Worm (Caenorhabditis elegans) whole organism, young adult: ENCODE results near the gene mtx-2.

Source experiments
- B0019.2 ChIP-seq: fragments of 200-800 bp; sonication (Bioruptor generic); conservative IDR thresholded peaks from 2 replicates; pipeline ENCODE4 v1.3.6; 2022; ENCODE audit warnings: missing genetic modification reagents, missing genetic modification characterization, missing compliant biosample characterization
- D2030.7 ChIP-seq: fragments of 200-800 bp; sonication (Bioruptor generic); IDR thresholded peaks from 2 replicates; pipeline ENCODE4 v1.3.6; 2022; ENCODE audit warnings: missing genetic modification reagents, missing genetic modification characterization, missing compliant biosample characterization
- F33H1.4 ChIP-seq: fragments of 200-800 bp; sonication (Bioruptor generic); IDR thresholded peaks from 2 replicates; pipeline ENCODE4 v1.3.6; 2022; ENCODE audit warnings: missing genetic modification reagents, missing genetic modification characterization, missing compliant biosample characterization
- F37B4.10 ChIP-seq: fragments of 200-800 bp; sonication (Bioruptor generic); IDR thresholded peaks from 2 replicates; pipeline ENCODE4 v1.3.6; 2022; ENCODE audit warnings: missing genetic modification characterization, missing compliant biosample characterization
- T26A5.8 ChIP-seq: sonication (generic microtip); optimal IDR thresholded peaks from 2 replicates; lab custom pipeline; 2016; ENCODE audit warnings: missing genetic modification characterization, missing compliant biosample characterization
- Y53G8AR.9 ChIP-seq: fragments of 200-800 bp; sonication (Bioruptor generic); conservative IDR thresholded peaks from 2 replicates; pipeline ENCODE4 v1.3.6; 2022; ENCODE audit warnings: missing genetic modification reagents, missing genetic modification characterization, missing compliant biosample characterization
- ZK185.1 ChIP-seq: sonication (generic microtip); optimal IDR thresholded peaks from 2 replicates; lab custom pipeline; 2016; ENCODE audit warnings: mild to moderate bottlenecking, missing genetic modification characterization, missing compliant biosample characterization; ENCODE audit not compliant: poor library complexity, severe bottlenecking
- attf-5 ChIP-seq: fragments of 200-800 bp; sonication (Bioruptor generic); optimal IDR thresholded peaks from 2 replicates; lab custom pipeline; 2018; ENCODE audit warnings: mild to moderate bottlenecking, missing genetic modification characterization, missing compliant biosample characterization
- bed-1 ChIP-seq: fragments of 200-800 bp; sonication (Bioruptor generic); IDR thresholded peaks from 2 replicates; pipeline ENCODE4 v1.3.6; 2022; ENCODE audit warnings: missing genetic modification reagents, missing genetic modification characterization, missing compliant biosample characterization
- cebp-1 ChIP-seq, 2 experiments: fragments of 200-800 bp in 1 of 2; sonication (Bioruptor generic) in 1 of 2; sonication (generic microtip) in 1 of 2; IDR thresholded peaks in 1 of 2; optimal IDR thresholded peaks in 1 of 2; 2 replicates each; pipeline versions ENCODE4 v1.3.6 to Lab custom; 2017 to 2022; ENCODE audit warnings: missing compliant biosample characterization in 2 of 2, missing genetic modification characterization in 2 of 2, mild to moderate bottlenecking in 1 of 2, missing genetic modification reagents in 1 of 2, moderate library complexity in 1 of 2
- chd-7 ChIP-seq: sonication (generic microtip); optimal IDR thresholded peaks from 2 replicates; lab custom pipeline; 2016; ENCODE audit warnings: mild to moderate bottlenecking, missing genetic modification characterization, moderate library complexity, missing compliant biosample characterization
- egl-18 ChIP-seq: fragments of 200-800 bp; sonication (Bioruptor generic); IDR thresholded peaks from 2 replicates; pipeline ENCODE4 v1.3.6; 2022; ENCODE audit warnings: missing genetic modification reagents, missing genetic modification characterization, missing compliant biosample characterization
- ekl-4 ChIP-seq: fragments of 200-800 bp; sonication (Bioruptor generic); IDR thresholded peaks from 2 replicates; pipeline ENCODE4 v1.3.6; 2022; ENCODE audit warnings: missing genetic modification reagents, missing genetic modification characterization, missing compliant biosample characterization
- him-1 ChIP-seq: sonication (generic microtip); optimal IDR thresholded peaks from 2 replicates; lab custom pipeline; 2016; ENCODE audit warnings: missing genotype, missing genetic modification reagents, missing genetic modification characterization, missing compliant biosample characterization
- hmg-20 ChIP-seq: fragments of 200-800 bp; sonication (Bioruptor generic); IDR thresholded peaks from 2 replicates; pipeline ENCODE4 v1.3.6; 2022; ENCODE audit warnings: missing genetic modification reagents, missing genetic modification characterization, missing compliant biosample characterization
- hsf-1 ChIP-seq: fragments of 200-800 bp; sonication (Bioruptor generic); IDR thresholded peaks from 2 replicates; pipeline ENCODE4 v1.3.6; 2022; ENCODE audit warnings: missing genetic modification reagents, missing genetic modification characterization, missing compliant biosample characterization
- let-607 ChIP-seq, 2 experiments: fragments of 200-800 bp in 1 of 2; sonication (Bioruptor generic) in 1 of 2; sonication (generic microtip) in 1 of 2; optimal IDR thresholded peaks; 2 replicates each; lab custom pipeline; 2016 to 2018; ENCODE audit warnings: mild to moderate bottlenecking in 2 of 2, missing compliant biosample characterization in 2 of 2, missing genetic modification characterization in 2 of 2, moderate library complexity in 2 of 2, missing genotype in 1 of 2
- lin-26 ChIP-seq: fragments of 200-800 bp; sonication (Bioruptor generic); IDR thresholded peaks from 2 replicates; pipeline ENCODE4 v1.3.6; 2022; ENCODE audit warnings: missing genetic modification reagents, missing genetic modification characterization, missing compliant biosample characterization
- lin-54 ChIP-seq: fragments of 200-800 bp; sonication (Bioruptor generic); optimal IDR thresholded peaks from 2 replicates; lab custom pipeline; 2018; ENCODE audit warnings: mild to moderate bottlenecking, missing genetic modification characterization, missing compliant biosample characterization
- madf-6 ChIP-seq: fragments of 200-800 bp; sonication (Bioruptor generic); IDR thresholded peaks from 2 replicates; pipeline ENCODE4 v1.3.6; 2022; ENCODE audit warnings: missing genetic modification reagents, missing genetic modification characterization, missing compliant biosample characterization
- mel-28 ChIP-seq: sonication (generic microtip); optimal IDR thresholded peaks from 2 replicates; lab custom pipeline; 2016; ENCODE audit warnings: borderline replicate concordance, mild to moderate bottlenecking, missing genetic modification characterization, missing compliant biosample characterization
- nfyb-1 ChIP-seq: fragments of 200-800 bp; sonication (Bioruptor generic); IDR thresholded peaks from 2 replicates; pipeline ENCODE4 v1.3.6; 2022; ENCODE audit warnings: missing genetic modification reagents, missing genetic modification characterization, missing compliant biosample characterization
- nhr-120 ChIP-seq: fragments of 200-800 bp; sonication (Bioruptor generic); IDR thresholded peaks from 2 replicates; pipeline ENCODE4 v1.3.6; 2022; ENCODE audit warnings: missing genetic modification characterization, missing compliant biosample characterization
- nhr-80 ChIP-seq: sonication (generic microtip); optimal IDR thresholded peaks from 2 replicates; lab custom pipeline; 2016; ENCODE audit warnings: missing genetic modification characterization, missing compliant biosample characterization
- pbrm-1 ChIP-seq: fragments of 200-800 bp; sonication (Bioruptor generic); IDR thresholded peaks from 2 replicates; pipeline ENCODE4 v1.3.6; 2022; ENCODE audit warnings: missing genetic modification reagents, missing genetic modification characterization, missing compliant biosample characterization
- repo-1 ChIP-seq: sonication (generic microtip); optimal IDR thresholded peaks from 2 replicates; lab custom pipeline; 2017; ENCODE audit warnings: mild to moderate bottlenecking, missing genetic modification characterization, missing compliant biosample characterization
- rpc-1 ChIP-seq, 2 experiments: fragments of 150-350 bp in 1 of 2; sonication (generic microtip) in 1 of 2; optimal IDR thresholded peaks; 2 replicates each; lab custom pipeline; 2014 to 2018; ENCODE audit warnings: missing biosample characterization in 1 of 2, missing genetic modification characterization in 1 of 2, missing genetic modification reagents in 1 of 2, missing genotype in 1 of 2
- sdz-38 ChIP-seq: sonication (generic microtip); optimal IDR thresholded peaks from 2 replicates; lab custom pipeline; 2016; ENCODE audit warnings: missing genotype, missing genetic modification characterization, missing compliant biosample characterization
- snpc-1.1 ChIP-seq: sonication (generic microtip); optimal IDR thresholded peaks from 2 replicates; lab custom pipeline; 2017; ENCODE audit warnings: missing genetic modification characterization, mild to moderate bottlenecking, missing compliant biosample characterization, antibody characterized with exemption, moderate library complexity, missing genotype, missing genetic modification reagents; ENCODE audit not compliant: insufficient read depth
- snpc-4 ChIP-seq, 5 experiments: fragments of 150-350 bp in 1 of 5; sonication (generic microtip) in 4 of 5; optimal IDR thresholded peaks; 2 replicates each; lab custom pipeline; 2014 to 2018; ENCODE audit warnings: missing genetic modification characterization in 5 of 5, missing biosample characterization in 3 of 5, antibody characterized with exemption in 2 of 5, mild to moderate bottlenecking in 2 of 5, missing compliant biosample characterization in 2 of 5, missing genotype in 2 of 5, moderate library complexity in 2 of 5, missing genetic modification reagents in 1 of 5
- tlf-1 ChIP-seq: fragments of 200-800 bp; sonication (Bioruptor generic); optimal IDR thresholded peaks from 2 replicates; lab custom pipeline; 2018; ENCODE audit warnings: mild to moderate bottlenecking, missing genetic modification characterization, missing compliant biosample characterization
- unc-62 ChIP-seq: fragments of 150-350 bp; optimal IDR thresholded peaks from 2 replicates; lab custom pipeline; 2014; ENCODE audit warnings: missing biosample characterization, missing genetic modification reagents, missing genetic modification characterization
- zfh-2 ChIP-seq: fragments of 200-800 bp; sonication (Bioruptor generic); conservative IDR thresholded peaks from 2 replicates; pipeline ENCODE4 v1.3.6; 2022; ENCODE audit warnings: missing genetic modification reagents, missing genetic modification characterization, missing compliant biosample characterization
- zim-3 ChIP-seq: sonication (generic microtip); optimal IDR thresholded peaks from 2 replicates; lab custom pipeline; 2017; ENCODE audit warnings: mild to moderate bottlenecking, missing genetic modification characterization, moderate library complexity, missing compliant biosample characterization
- ztf-28 ChIP-seq: fragments of 200-800 bp; sonication (Bioruptor generic); IDR thresholded peaks from 2 replicates; pipeline ENCODE4 v1.3.6; 2022; ENCODE audit warnings: missing genetic modification reagents, missing genetic modification characterization, missing compliant biosample characterization

Gene mtx-2

DNA sequence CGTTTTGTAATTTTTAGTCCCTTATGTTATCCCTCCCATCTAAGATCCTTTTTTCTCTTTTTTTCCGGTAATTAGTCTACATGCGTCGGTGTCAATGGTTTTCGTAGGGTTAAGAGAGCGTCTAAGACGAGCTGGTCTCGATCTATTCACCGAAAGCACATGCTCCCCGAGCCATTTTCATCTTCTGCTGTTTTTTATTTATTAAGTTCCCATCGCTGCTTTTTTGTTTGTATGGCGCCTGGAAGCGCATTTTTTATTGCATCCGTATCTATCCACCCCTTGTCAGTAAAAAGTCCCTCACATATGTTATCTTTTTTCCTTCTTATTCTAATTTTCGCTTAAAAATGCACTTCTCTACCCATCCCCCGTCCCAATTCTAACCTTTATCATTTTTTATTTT lies 26.6 kb downstream of the mtx-2 start (continued):
- no peak for TF ChIP-seq F33H1.4 (GFP tag; lab: Robert Waterston, UW)

- TF ChIP-seq rpc-1 (optimal IDR thresholded peaks at IDR 0.05; lab: Kevin White, UChicago), result no peak
- no peak for TF ChIP-seq rpc-1 (tag; optimal IDR thresholded peaks at IDR 0.05; lab: Kevin White, UChicago)
- no peak for TF ChIP-seq snpc-4 (GFP tag; optimal IDR thresholded peaks at IDR 0.05; lab: Kevin White, UChicago)
- TF ChIP-seq snpc-4 (tag; optimal IDR thresholded peaks at IDR 0.05; lab: Kevin White, UChicago), result no peak
- no peak for TF ChIP-seq nhr-120 (GFP tag; lab: Robert Waterston, UW)
- TF ChIP-seq mel-28, result no peak
- no peak for TF ChIP-seq bed-1 (GFP tag; lab: Robert Waterston, UW)
- TF ChIP-seq zim-3, result no peak
- peak; percentile 16; the same call in 1 of the 2 replicates for TF ChIP-seq madf-6 (GFP tag; lab: Robert Waterston, UW)
- no peak for TF ChIP-seq hmg-20
Measured at ce11 chrIII:7736003-7736402, 27.4 kb downstream of the mtx-2 start.

DNA sequence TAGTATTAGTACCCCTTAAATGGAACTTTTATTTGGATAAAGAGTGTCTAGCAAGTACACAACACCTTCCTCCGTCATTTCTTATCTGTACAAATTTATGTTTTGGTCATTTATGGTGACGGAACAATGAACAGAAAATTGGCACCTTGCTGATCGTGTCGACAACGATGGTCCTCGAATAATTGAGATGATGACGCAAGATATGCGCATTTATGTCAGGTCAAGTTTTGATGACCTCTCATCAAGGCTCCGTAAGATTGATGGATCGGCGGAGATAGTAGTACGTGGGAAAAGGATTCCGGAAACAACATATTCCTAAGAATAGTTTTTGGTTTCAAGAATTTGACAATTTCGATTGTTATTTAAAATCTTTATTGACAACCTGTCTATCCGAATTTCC lies 29.3 kb downstream of the mtx-2 start:
- TF ChIP-seq chd-7 (no peak), D2030.7 (GFP tag; lab: Robert Waterston, UW) (no peak), unc-62 (GFP tag; lab: Kevin White, UChicago) (peak; percentile 40), hsf-1 (GFP tag; lab: Robert Waterston, UW) (no peak)

DNA sequence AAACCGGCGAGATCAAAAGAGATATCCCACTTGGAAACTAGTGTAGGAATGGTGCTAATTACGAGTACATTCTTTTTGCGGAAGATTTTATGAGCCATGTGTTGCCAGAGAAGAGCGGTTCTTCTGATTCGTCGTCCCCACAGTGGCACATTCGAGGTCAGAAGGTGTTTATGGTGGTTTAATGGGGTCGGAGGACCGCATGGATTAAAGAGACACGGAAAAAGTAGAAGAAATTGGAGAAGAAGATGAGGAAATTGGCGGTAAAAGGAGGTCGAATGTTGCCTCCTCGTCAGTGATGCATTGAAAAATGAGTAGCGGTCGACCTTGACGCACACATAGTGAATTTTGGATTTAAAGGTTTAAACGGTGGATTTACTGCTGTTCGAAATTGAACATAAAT lies 29.8 kb downstream of the mtx-2 start:
- TF ChIP-seq him-1 (tag; lab: Kevin White, UChicago), result no peak
- TF ChIP-seq lin-26 (GFP tag; lab: Robert Waterston, UW), result no peak
- peak; percentile 30 for TF ChIP-seq repo-1 (tag; lab: Kevin White, UChicago)
- peak; percentile 34; the same call in 1 of the 2 replicates for TF ChIP-seq cebp-1 (GFP tag; IDR thresholded peaks at IDR 0.05; lab: Robert Waterston, UW)
- TF ChIP-seq cebp-1 (tag; optimal IDR thresholded peaks at IDR 0.05; lab: Kevin White, UChicago), result no peak
- peak; percentile 10 for TF ChIP-seq lin-54
- no peak for TF ChIP-seq B0019.2 (GFP tag; lab: Robert Waterston, UW)

DNA sequence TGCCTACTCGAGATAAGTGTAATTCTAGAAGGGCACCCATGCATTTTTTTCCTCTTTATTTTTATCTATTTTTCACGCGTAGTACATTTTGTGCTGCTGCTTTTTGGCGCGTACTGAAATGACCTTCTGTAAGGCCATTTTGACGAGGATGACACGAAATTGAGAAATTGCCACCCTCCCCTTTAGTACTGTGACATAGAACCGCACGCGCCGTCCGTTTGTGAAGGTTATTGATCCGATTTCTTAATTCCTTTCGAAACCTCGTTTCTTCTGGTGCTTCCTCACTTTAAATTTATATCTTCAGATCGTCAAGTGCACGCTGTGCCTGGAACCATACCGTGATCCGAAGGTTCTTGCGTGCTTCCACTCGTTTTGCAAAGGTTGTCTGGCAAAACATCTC lies 32.3 kb downstream of the mtx-2 start:
- TF ChIP-seq ekl-4 (GFP tag; lab: Robert Waterston, UW) (peak; percentile 29; the same call in 1 of the 2 replicates), ztf-28 (GFP tag; lab: Robert Waterston, UW) (no peak), Y53G8AR.9 (GFP tag; lab: Robert Waterston, UW) (0 out of 2 replicates have a peak, but pooled peaks have one; percentile 10), nfyb-1 (0 out of 2 replicates have a peak, but pooled peaks have one; percentile 41)

DNA sequence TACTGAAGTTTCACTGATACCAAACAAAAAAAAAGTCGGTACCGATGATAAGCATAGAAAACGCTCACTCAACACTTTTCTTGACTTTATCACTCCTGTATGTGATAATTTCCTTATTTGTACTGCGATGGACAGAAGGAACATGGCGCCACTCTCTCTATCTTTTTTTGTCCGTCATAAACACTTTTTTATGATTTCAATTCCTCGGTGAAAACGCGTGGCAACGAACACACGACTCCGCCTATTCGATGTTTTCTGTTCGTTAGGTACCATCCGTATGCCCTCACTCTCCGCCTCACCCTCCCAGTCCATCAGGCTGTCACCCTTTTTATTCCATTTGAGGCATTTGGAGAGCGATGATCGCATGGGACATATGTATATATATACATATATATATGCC lies 33.1 kb downstream of the mtx-2 start:
- no peak for TF ChIP-seq zfh-2 (GFP tag; lab: Robert Waterston, UW)
- TF ChIP-seq cebp-1 (GFP tag; IDR thresholded peaks at IDR 0.05; lab: Robert Waterston, UW), result no peak
- no peak for TF ChIP-seq cebp-1 (tag; optimal IDR thresholded peaks at IDR 0.05; lab: Kevin White, UChicago)
- no peak for TF ChIP-seq sdz-38 (tag; lab: Kevin White, UChicago)
- no peak for TF ChIP-seq snpc-1.1
- TF ChIP-seq pbrm-1, result no peak
- 0 out of 2 replicates have a peak, but pooled peaks have one; percentile 31 for TF ChIP-seq egl-18 (GFP tag; lab: Robert Waterston, UW)
- no peak for TF ChIP-seq T26A5.8 (tag; lab: Kevin White, UChicago)
- peak; percentile 51 for TF ChIP-seq ZK185.1 (tag; lab: Kevin White, UChicago)
- peak; percentile 25 for TF ChIP-seq tlf-1
- peak; percentile 57; the same call in 1 of the 2 replicates for TF ChIP-seq nfyb-1
- peak; percentile 93 for TF ChIP-seq nhr-80 (tag; lab: Kevin White, UChicago)
- peak; percentile 2 for TF ChIP-seq attf-5 (GFP tag; lab: Kevin White, UChicago)
- peak; percentile 14 to 67 for TF ChIP-seq let-607 (tag; optimal IDR thresholded peaks at IDR 0.05; lab: Kevin White, UChicago)
- TF ChIP-seq F37B4.10, result no peak
